Worm (Caenorhabditis elegans) whole organism, L1 larva: ENCODE data around the gene R10D12.10.

Source experiments
- C16A3.4 ChIP-seq: fragments of 150-350 bp; optimal IDR thresholded peaks from 2 replicates; lab custom pipeline; 2014; ENCODE audit warnings: missing biosample characterization, missing genetic modification characterization
- C34B4.2 ChIP-seq: sonication (generic microtip); optimal IDR thresholded peaks from 2 replicates; lab custom pipeline; 2017; ENCODE audit warnings: mild to moderate bottlenecking, missing genetic modification characterization, missing compliant biosample characterization
- F16B12.6 ChIP-seq: fragments of 150-350 bp; optimal IDR thresholded peaks from 2 replicates; lab custom pipeline; 2014; ENCODE audit warnings: missing biosample characterization, missing genetic modification characterization
- aha-1 ChIP-seq: fragments of 150-350 bp; optimal IDR thresholded peaks from 2 replicates; lab custom pipeline; 2014; ENCODE audit warnings: missing biosample characterization, missing genetic modification characterization
- aly-2 ChIP-seq: fragments of 150-350 bp; optimal IDR thresholded peaks from 2 replicates; lab custom pipeline; 2014; ENCODE audit warnings: missing biosample characterization, missing genetic modification characterization
- blmp-1 ChIP-seq: fragments of 150-350 bp; optimal IDR thresholded peaks from 2 replicates; lab custom pipeline; 2014; ENCODE audit warnings: missing biosample characterization, missing genetic modification characterization
- ceh-82 ChIP-seq, 3 experiments: fragments of 150-350 bp in 1 of 3; sonication (generic microtip) in 2 of 3; optimal IDR thresholded peaks; 2 replicates each; lab custom pipeline; 2014 to 2017; ENCODE audit warnings: missing biosample characterization in 3 of 3, missing genetic modification characterization in 3 of 3
- ces-1 ChIP-seq: fragments of 150-350 bp; optimal IDR thresholded peaks from 2 replicates; lab custom pipeline; 2014; ENCODE audit warnings: missing biosample characterization, missing genetic modification reagents, missing genetic modification characterization
- dpl-1 ChIP-seq, 3 experiments: fragments of 150-350 bp in 2 of 3; sonication (generic microtip) in 1 of 3; optimal IDR thresholded peaks; 2 replicates each; lab custom pipeline; 2014 to 2017; ENCODE audit warnings: missing biosample characterization in 3 of 3, missing genetic modification characterization in 3 of 3, missing genetic modification reagents in 3 of 3
- efl-1 ChIP-seq, 4 experiments: fragments of 150-350 bp; optimal IDR thresholded peaks in 3 of 4; peaks in 1 of 4; 1 replicate in 1 of 4; 2 replicates in 3 of 4; lab custom pipeline; 2014; ENCODE audit warnings: missing biosample characterization in 2 of 4, missing genetic modification characterization in 2 of 4, missing genetic modification reagents in 2 of 4
- egl-13 ChIP-seq: sonication (generic microtip); optimal IDR thresholded peaks from 2 replicates; lab custom pipeline; 2016; ENCODE audit warnings: missing genotype, missing genetic modification reagents, missing genetic modification characterization, missing compliant biosample characterization
- egl-27 ChIP-seq, 2 experiments: fragments of 150-350 bp in 1 of 2; sonication (generic microtip); optimal IDR thresholded peaks; 3 replicates each; lab custom pipeline; 2017 to 2018; ENCODE audit warnings: missing biosample characterization in 2 of 2, missing genetic modification characterization in 2 of 2, missing genetic modification reagents in 2 of 2
- elt-2 ChIP-seq: sonication (generic microtip); optimal IDR thresholded peaks from 2 replicates; lab custom pipeline; 2016; ENCODE audit warnings: missing genetic modification characterization, mild to moderate bottlenecking, inconsistent platforms, missing compliant biosample characterization, missing genetic modification reagents
- elt-3 ChIP-seq, 6 experiments: fragments of 150-350 bp in 1 of 6; sonication (generic microtip); optimal IDR thresholded peaks; 2 replicates each; lab custom pipeline; 2017 to 2018; ENCODE audit warnings: missing biosample characterization in 6 of 6, missing genetic modification characterization in 6 of 6, inconsistent platforms in 1 of 6
- fkh-10 ChIP-seq: sonication (generic microtip); optimal IDR thresholded peaks from 2 replicates; lab custom pipeline; 2017; ENCODE audit warnings: missing biosample characterization, missing genetic modification reagents, missing genetic modification characterization
- fkh-4 ChIP-seq: sonication (generic microtip); optimal IDR thresholded peaks from 2 replicates; lab custom pipeline; 2016; ENCODE audit warnings: missing compliant biosample characterization, missing genetic modification characterization, borderline replicate concordance
- isw-1 ChIP-seq: fragments of 200-800 bp; sonication (Bioruptor generic); IDR thresholded peaks from 2 replicates; pipeline ENCODE4 v1.3.6; 2022; ENCODE audit warnings: missing genetic modification characterization, missing compliant biosample characterization
- lin-14 ChIP-seq: fragments of 200-800 bp; sonication (Bioruptor generic); optimal IDR thresholded peaks from 2 replicates; lab custom pipeline; 2018; ENCODE audit warnings: mild to moderate bottlenecking, missing genetic modification characterization, moderate library complexity, missing compliant biosample characterization
- lin-15B ChIP-seq: fragments of 150-350 bp; sonication (generic microtip); optimal IDR thresholded peaks from 3 replicates; lab custom pipeline; 2014; ENCODE audit warnings: missing biosample characterization, missing genetic modification characterization
- lin-35 ChIP-seq, 2 experiments: fragments of 150-350 bp; optimal IDR thresholded peaks; 2 replicates each; lab custom pipeline; 2014; ENCODE audit warnings: missing biosample characterization in 2 of 2, missing genetic modification characterization in 2 of 2, missing genetic modification reagents in 2 of 2
- lin-39 ChIP-seq: fragments of 150-350 bp; optimal IDR thresholded peaks from 2 replicates; lab custom pipeline; 2014; ENCODE audit warnings: missing biosample characterization, missing genetic modification reagents, missing genetic modification characterization
- lir-3 ChIP-seq: sonication (generic microtip); optimal IDR thresholded peaks from 2 replicates; lab custom pipeline; 2016; ENCODE audit warnings: mild to moderate bottlenecking, missing genetic modification characterization, moderate library complexity, missing compliant biosample characterization; ENCODE audit not compliant: poor library complexity
- nhr-47 ChIP-seq: sonication (generic microtip); optimal IDR thresholded peaks from 2 replicates; lab custom pipeline; 2016; ENCODE audit warnings: mild to moderate bottlenecking, missing genetic modification characterization, moderate library complexity, missing compliant biosample characterization
- nhr-71 ChIP-seq: sonication (generic microtip); optimal IDR thresholded peaks from 2 replicates; lab custom pipeline; 2016; ENCODE audit warnings: mild to moderate bottlenecking, missing genetic modification characterization, moderate library complexity, missing compliant biosample characterization
- nhr-76 ChIP-seq: sonication (generic microtip); optimal IDR thresholded peaks from 2 replicates; lab custom pipeline; 2017; ENCODE audit warnings: missing biosample characterization, missing genetic modification characterization
- nhr-85 ChIP-seq: sonication (generic microtip); peaks from one replicate; lab custom pipeline; 2016; ENCODE audit warnings: missing genetic modification characterization, inconsistent platforms, missing compliant biosample characterization
- nhr-90 ChIP-seq: sonication (generic microtip); optimal IDR thresholded peaks from 2 replicates; lab custom pipeline; 2016; ENCODE audit warnings: mild to moderate bottlenecking, missing genetic modification characterization, missing compliant biosample characterization; ENCODE audit not compliant: poor library complexity
- rnt-1 ChIP-seq: sonication (generic microtip); optimal IDR thresholded peaks from 2 replicates; lab custom pipeline; 2016; ENCODE audit warnings: mild to moderate bottlenecking, missing genetic modification characterization, moderate library complexity, missing compliant biosample characterization
- swsn-7 ChIP-seq: sonication (generic microtip); optimal IDR thresholded peaks from 2 replicates; lab custom pipeline; 2016; ENCODE audit warnings: missing genetic modification characterization, missing compliant biosample characterization
- tlp-1 ChIP-seq: fragments of 150-350 bp; optimal IDR thresholded peaks from 2 replicates; lab custom pipeline; 2014; ENCODE audit warnings: missing biosample characterization, missing genetic modification characterization
- unc-62 ChIP-seq: fragments of 150-350 bp; optimal IDR thresholded peaks from 2 replicates; lab custom pipeline; 2014; ENCODE audit warnings: missing biosample characterization, missing genetic modification reagents, missing genetic modification characterization
- unc-86 ChIP-seq: sonication (generic microtip); optimal IDR thresholded peaks from 2 replicates; lab custom pipeline; 2016; ENCODE audit warnings: missing genetic modification characterization, missing compliant biosample characterization
- unc-98 ChIP-seq: fragments of 200-800 bp; sonication (Bioruptor generic); IDR thresholded peaks from 2 replicates; pipeline ENCODE4 v1.3.6; 2022; ENCODE audit warnings: missing genetic modification characterization, missing compliant biosample characterization
- vab-15 ChIP-seq: sonication (generic microtip); optimal IDR thresholded peaks from 2 replicates; lab custom pipeline; 2017; ENCODE audit warnings: missing genotype, mild to moderate bottlenecking, missing genetic modification characterization, missing compliant biosample characterization
- zag-1 ChIP-seq: fragments of 150-350 bp; optimal IDR thresholded peaks from 2 replicates; lab custom pipeline; 2014; ENCODE audit warnings: missing biosample characterization, missing genetic modification characterization
- zip-4 ChIP-seq: fragments of 200-800 bp; sonication (Bioruptor generic); optimal IDR thresholded peaks from 2 replicates; lab custom pipeline; 2018; ENCODE audit warnings: mild to moderate bottlenecking, missing genetic modification characterization, moderate library complexity, missing compliant biosample characterization
- ztf-11 ChIP-seq, 2 experiments: sonication (generic microtip); optimal IDR thresholded peaks; 2 replicates each; lab custom pipeline; 2016 to 2017; ENCODE audit warnings: missing genetic modification characterization in 2 of 2, missing biosample characterization in 1 of 2, missing compliant biosample characterization in 1 of 2
- ztf-4 ChIP-seq: fragments of 150-350 bp; optimal IDR thresholded peaks from 2 replicates; lab custom pipeline; 2014; ENCODE audit warnings: missing biosample characterization, missing genetic modification characterization

Gene R10D12.10

ce11 chrV:13986823-13987222, 28.7 kb upstream of the R10D12.10 start:
- TF ChIP-seq ztf-11 (tag; optimal IDR thresholded peaks at IDR 0.05; lab: Kevin White, UChicago) (no peak), elt-2 (peak; percentile 38)
- TF ChIP-seq, all 84 proteins: peak for 1

ce11 chrV:13984828-13985227, 26.7 kb upstream of the R10D12.10 start, which contains the start of gene end-1:
Gene end-1 (plus strand): TSS chrV:13985128.
- TF ChIP-seq elt-3 (tag; optimal IDR thresholded peaks at IDR 0.05; lab: Kevin White, UChicago) (no peak), nhr-90 (tag; lab: Kevin White, UChicago) (no peak), zip-4 (GFP tag; lab: Kevin White, UChicago) (no peak), nhr-47 (no peak), unc-62 (GFP tag; lab: Kevin White, UChicago) (no peak), dpl-1 (GFP tag; optimal IDR thresholded peaks at IDR 0.05; lab: Kevin White, UChicago) (no peak), blmp-1 (tag; lab: Kevin White, UChicago) (no peak)

ce11 chrV:13981677-13982076, 23.5 kb upstream of the R10D12.10 start:
- TF ChIP-seq nhr-71 (tag; lab: Kevin White, UChicago): no peak
- no peak for TF ChIP-seq lin-35 (GFP tag; optimal IDR thresholded peaks at IDR 0.05; lab: Kevin White, UChicago)
- no peak for TF ChIP-seq ceh-82 (tag; optimal IDR thresholded peaks at IDR 0.05; lab: Kevin White, UChicago)
- TF ChIP-seq fkh-4 (tag; lab: Kevin White, UChicago): no peak
- TF ChIP-seq ces-1 (GFP tag; lab: Kevin White, UChicago): no peak
- TF ChIP-seq aly-2 (tag; lab: Kevin White, UChicago): no peak
- no peak for TF ChIP-seq C16A3.4
- TF ChIP-seq fkh-10 (GFP tag; lab: Kevin White, UChicago): no peak
- TF ChIP-seq swsn-7 (tag; lab: Kevin White, UChicago): no peak
- no peak for TF ChIP-seq nhr-76 (tag; lab: Kevin White, UChicago)
- TF ChIP-seq aha-1 (tag; lab: Kevin White, UChicago): no peak
- no peak for TF ChIP-seq lin-15B (tag; lab: Kevin White, UChicago)
- TF ChIP-seq lir-3 (tag; lab: Kevin White, UChicago): no peak
- TF ChIP-seq unc-86: no peak
- no peak for TF ChIP-seq lin-39
- TF ChIP-seq nhr-47: no peak
- TF ChIP-seq tlp-1 (tag; lab: Kevin White, UChicago): no peak
- no peak for TF ChIP-seq unc-98 (GFP tag; lab: Robert Waterston, UW)
- TF ChIP-seq isw-1 (GFP tag; lab: Robert Waterston, UW): no peak

- TF ChIP-seq efl-1 (optimal IDR thresholded peaks at IDR 0.05; lab: Kevin White, UChicago) (no peak), efl-1 (GFP tag; optimal IDR thresholded peaks at IDR 0.05 in 1 of 2; lab: Kevin White, UChicago) (peak in 1 of 2 experiments; percentile 81), zag-1 (tag; lab: Kevin White, UChicago) (no peak)
Measured at ce11 chrV:13980807-13981206, 22.7 kb upstream of the R10D12.10 start, which contains the start of gene eol-1. Gene eol-1 (minus strand): TSS chrV:13980907.

ce11 chrV:13963279-13963976, 5.3 kb upstream of the R10D12.10 start, which contains the start of gene sao-1:
Gene sao-1 (plus strand): TSS chrV:13963926.
- TF ChIP-seq elt-3 (tag; optimal IDR thresholded peaks at IDR 0.05; lab: Kevin White, UChicago) (peak in 2 of 6 experiments; percentile 10 to 20), egl-13 (tag; lab: Kevin White, UChicago) (no peak), C34B4.2 (no peak), nhr-76 (tag; lab: Kevin White, UChicago) (no peak), vab-15 (tag; lab: Kevin White, UChicago) (no peak), aly-2 (tag; lab: Kevin White, UChicago) (no peak), ces-1 (GFP tag; lab: Kevin White, UChicago) (no peak), lin-39 (no peak), egl-27 (tag; optimal IDR thresholded peaks at IDR 0.05; lab: Kevin White, UChicago) (no peak), blmp-1 (tag; lab: Kevin White, UChicago) (peak; percentile 98), rnt-1 (tag; lab: Kevin White, UChicago) (no peak), nhr-85 (tag; lab: Kevin White, UChicago) (peak; percentile 81), lin-14 (peak; percentile 56), tlp-1 (tag; lab: Kevin White, UChicago) (no peak), F16B12.6 (tag; lab: Kevin White, UChicago) (no peak), ztf-4 (tag; lab: Kevin White, UChicago) (no peak)
